Worm (Caenorhabditis elegans) whole organism, L2 larva: ENCODE results near the gene nhr-281.

ENCODE experiments used
- C34F6.9 ChIP-seq: fragments of 150-350 bp; optimal IDR thresholded peaks from 2 replicates; lab custom pipeline; 2014; ENCODE audit warnings: missing biosample characterization, missing genetic modification characterization
- F13H6.1 ChIP-seq: sonication (generic microtip); optimal IDR thresholded peaks from 2 replicates; lab custom pipeline; 2016; ENCODE audit warnings: missing genetic modification characterization, missing compliant biosample characterization
- R02D3.7 ChIP-seq: fragments of 150-350 bp; optimal IDR thresholded peaks from 2 replicates; lab custom pipeline; 2014; ENCODE audit warnings: missing biosample characterization, missing genetic modification characterization
- Y55F3AM.14 ChIP-seq: fragments of 200-800 bp; sonication (Bioruptor generic); optimal IDR thresholded peaks from 2 replicates; lab custom pipeline; 2018; ENCODE audit warnings: mild to moderate bottlenecking, missing genetic modification characterization, missing compliant biosample characterization
- ZK546.5 ChIP-seq: sonication (generic microtip); optimal IDR thresholded peaks from 2 replicates; lab custom pipeline; 2017; ENCODE audit warnings: missing biosample characterization, missing genetic modification characterization
- alr-1 ChIP-seq: fragments of 150-350 bp; optimal IDR thresholded peaks from 2 replicates; lab custom pipeline; 2014; ENCODE audit warnings: missing biosample characterization, missing genetic modification characterization
- aly-2 ChIP-seq: fragments of 150-350 bp; optimal IDR thresholded peaks from 2 replicates; lab custom pipeline; 2014; ENCODE audit warnings: missing biosample characterization, missing genetic modification characterization
- ama-1 ChIP-seq: fragments of 150-350 bp; optimal IDR thresholded peaks from 2 replicates; lab custom pipeline; 2018; ENCODE audit warnings: inconsistent platforms
- blmp-1 ChIP-seq: sonication (generic microtip); optimal IDR thresholded peaks from 2 replicates; lab custom pipeline; 2017; ENCODE audit warnings: missing genetic modification characterization, mild to moderate bottlenecking, missing compliant biosample characterization, antibody characterized with exemption, moderate library complexity; ENCODE audit not compliant: insufficient read depth
- ceh-16 ChIP-seq: fragments of 150-350 bp; optimal IDR thresholded peaks from 2 replicates; lab custom pipeline; 2014; ENCODE audit warnings: missing biosample characterization, missing genetic modification characterization
- ceh-82 ChIP-seq: fragments of 150-350 bp; optimal IDR thresholded peaks from 2 replicates; lab custom pipeline; 2014; ENCODE audit warnings: missing biosample characterization, missing genetic modification characterization
- crh-2 ChIP-seq: sonication (generic microtip); optimal IDR thresholded peaks from 2 replicates; lab custom pipeline; 2017; ENCODE audit warnings: missing biosample characterization, missing genetic modification characterization
- dmd-4 ChIP-seq: sonication (generic microtip); optimal IDR thresholded peaks from 2 replicates; lab custom pipeline; 2017; ENCODE audit warnings: missing biosample characterization, missing genetic modification characterization
- egl-27 ChIP-seq: sonication (generic microtip); optimal IDR thresholded peaks from 3 replicates; lab custom pipeline; 2017; ENCODE audit warnings: missing biosample characterization, missing genetic modification reagents, missing genetic modification characterization
- elt-1 ChIP-seq: fragments of 150-350 bp; optimal IDR thresholded peaks from 2 replicates; lab custom pipeline; 2014; ENCODE audit warnings: missing biosample characterization, missing genetic modification characterization
- elt-3 ChIP-seq: sonication (generic microtip); optimal IDR thresholded peaks from 2 replicates; lab custom pipeline; 2017; ENCODE audit warnings: missing biosample characterization, missing genetic modification characterization
- fos-1 ChIP-seq: fragments of 150-350 bp; optimal IDR thresholded peaks from 2 replicates; lab custom pipeline; 2014; ENCODE audit warnings: missing biosample characterization, missing genetic modification characterization
- gmeb-1 ChIP-seq: fragments of 150-350 bp; optimal IDR thresholded peaks from 2 replicates; lab custom pipeline; 2014; ENCODE audit warnings: missing biosample characterization, missing genetic modification characterization
- lin-11 ChIP-seq: fragments of 150-350 bp; sonication (generic microtip); optimal IDR thresholded peaks from 2 replicates; lab custom pipeline; 2014; ENCODE audit warnings: missing biosample characterization, missing genetic modification characterization, inconsistent platforms, mixed read lengths
- lin-13 ChIP-seq: fragments of 150-350 bp; optimal IDR thresholded peaks from 2 replicates; lab custom pipeline; 2014; ENCODE audit warnings: missing biosample characterization, missing genetic modification reagents, missing genetic modification characterization
- lin-39 ChIP-seq: fragments of 150-350 bp; optimal IDR thresholded peaks from 2 replicates; lab custom pipeline; 2014; ENCODE audit warnings: missing biosample characterization, missing genetic modification reagents, missing genetic modification characterization
- lsy-2 ChIP-seq, 2 experiments: fragments of 150-350 bp in 1 of 2; sonication (generic microtip) in 1 of 2; optimal IDR thresholded peaks; 2 replicates each; lab custom pipeline; 2014 to 2017; ENCODE audit warnings: missing biosample characterization in 2 of 2, missing genetic modification characterization in 2 of 2
- mab-5 ChIP-seq: fragments of 150-350 bp; optimal IDR thresholded peaks from 2 replicates; lab custom pipeline; 2014; ENCODE audit warnings: missing biosample characterization, missing genetic modification characterization
- mbf-1 ChIP-seq: sonication (generic microtip); optimal IDR thresholded peaks from 2 replicates; lab custom pipeline; 2017; ENCODE audit warnings: missing biosample characterization, missing genetic modification characterization
- mdl-1 ChIP-seq, 2 experiments: fragments of 150-350 bp in 1 of 2; sonication (generic microtip) in 1 of 2; optimal IDR thresholded peaks; 2 replicates each; lab custom pipeline; 2017; ENCODE audit warnings: missing biosample characterization in 2 of 2, missing genetic modification characterization in 2 of 2
- nhr-10 ChIP-seq: sonication (generic microtip); optimal IDR thresholded peaks from 2 replicates; lab custom pipeline; 2017; ENCODE audit warnings: missing biosample characterization, missing genetic modification characterization
- nhr-11 ChIP-seq: fragments of 150-350 bp; optimal IDR thresholded peaks from 2 replicates; lab custom pipeline; 2014; ENCODE audit warnings: missing biosample characterization, missing genetic modification characterization
- nhr-12 ChIP-seq: fragments of 150-350 bp; optimal IDR thresholded peaks from 2 replicates; lab custom pipeline; 2014; ENCODE audit warnings: missing biosample characterization, missing genetic modification characterization
- nhr-129 ChIP-seq: fragments of 150-350 bp; optimal IDR thresholded peaks from 2 replicates; lab custom pipeline; 2014; ENCODE audit warnings: missing biosample characterization, missing genetic modification characterization
- nhr-21 ChIP-seq: fragments of 150-350 bp; optimal IDR thresholded peaks from 2 replicates; lab custom pipeline; 2014; ENCODE audit warnings: missing biosample characterization, missing genetic modification characterization
- nhr-23 ChIP-seq: fragments of 150-350 bp; optimal IDR thresholded peaks from 2 replicates; lab custom pipeline; 2014; ENCODE audit warnings: missing biosample characterization, missing genetic modification reagents, missing genetic modification characterization
- nhr-237 ChIP-seq: fragments of 150-350 bp; optimal IDR thresholded peaks from 2 replicates; lab custom pipeline; 2014; ENCODE audit warnings: missing biosample characterization, missing genetic modification characterization
- nhr-25 ChIP-seq: fragments of 150-350 bp; sonication (generic microtip); optimal IDR thresholded peaks from 3 replicates; lab custom pipeline; 2014; ENCODE audit warnings: missing biosample characterization, missing genetic modification characterization
- nhr-6 ChIP-seq: fragments of 150-350 bp; optimal IDR thresholded peaks from 2 replicates; lab custom pipeline; 2014; ENCODE audit warnings: missing biosample characterization, missing genetic modification characterization
- nhr-77 ChIP-seq: fragments of 150-350 bp; optimal IDR thresholded peaks from 2 replicates; lab custom pipeline; 2014; ENCODE audit warnings: missing biosample characterization, missing genetic modification characterization
- peb-1 ChIP-seq: fragments of 150-350 bp; optimal IDR thresholded peaks from 2 replicates; lab custom pipeline; 2014; ENCODE audit warnings: missing biosample characterization, missing genetic modification characterization
- sem-4 ChIP-seq: fragments of 150-350 bp; optimal IDR thresholded peaks from 2 replicates; lab custom pipeline; 2014; ENCODE audit warnings: missing biosample characterization, missing genetic modification reagents, missing genetic modification characterization
- skn-1 ChIP-seq: sonication (generic microtip); optimal IDR thresholded peaks from 2 replicates; lab custom pipeline; 2017; ENCODE audit warnings: missing biosample characterization, missing genetic modification characterization
- sma-3 ChIP-seq: sonication (generic microtip); optimal IDR thresholded peaks from 2 replicates; lab custom pipeline; 2016; ENCODE audit warnings: missing genetic modification reagents, missing genetic modification characterization, missing compliant biosample characterization
- sma-9 ChIP-seq, 2 experiments: fragments of 150-350 bp in 1 of 2; sonication (generic microtip) in 1 of 2; optimal IDR thresholded peaks; 2 replicates each; lab custom pipeline; 2014 to 2016; ENCODE audit warnings: missing genetic modification characterization in 2 of 2, mild to moderate bottlenecking in 1 of 2, missing biosample characterization in 1 of 2, missing compliant biosample characterization in 1 of 2, missing genetic modification reagents in 1 of 2, moderate library complexity in 1 of 2
- snpc-4 ChIP-seq: fragments of 150-350 bp; optimal IDR thresholded peaks from 2 replicates; lab custom pipeline; 2014; ENCODE audit warnings: missing biosample characterization, missing genetic modification characterization
- unc-39 ChIP-seq: fragments of 150-350 bp; optimal IDR thresholded peaks from 2 replicates; lab custom pipeline; 2014; ENCODE audit warnings: missing biosample characterization, missing genetic modification characterization
- unc-55 ChIP-seq: fragments of 150-350 bp; sonication (generic microtip); optimal IDR thresholded peaks from 3 replicates; lab custom pipeline; 2014; ENCODE audit warnings: missing biosample characterization, missing genetic modification reagents, missing genetic modification characterization
- unc-62 ChIP-seq: fragments of 150-350 bp; optimal IDR thresholded peaks from 2 replicates; lab custom pipeline; 2014; ENCODE audit warnings: missing biosample characterization, missing genetic modification reagents, missing genetic modification characterization
- zag-1 ChIP-seq: fragments of 150-350 bp; optimal IDR thresholded peaks from 2 replicates; lab custom pipeline; 2014; ENCODE audit warnings: missing biosample characterization, missing genetic modification characterization
- ztf-1 ChIP-seq: fragments of 200-800 bp; sonication (Bioruptor generic); conservative IDR thresholded peaks from 2 replicates; pipeline ENCODE4 v1.3.6; 2022; ENCODE audit warnings: missing genetic modification characterization, missing compliant biosample characterization
- ztf-11 ChIP-seq: sonication (generic microtip); optimal IDR thresholded peaks from 2 replicates; lab custom pipeline; 2017; ENCODE audit warnings: missing biosample characterization, missing genetic modification characterization
- ztf-4 ChIP-seq: fragments of 150-350 bp; optimal IDR thresholded peaks from 2 replicates; lab custom pipeline; 2014; ENCODE audit warnings: missing biosample characterization, missing genetic modification characterization

Gene nhr-281

ce11 chrX:14063830-14064229, 49.4 kb downstream of the nhr-281 start:
- TF ChIP-seq nhr-25 (tag; lab: Kevin White, UChicago) (peak; percentile 78), lin-39 (tag; lab: Kevin White, UChicago) (no peak), sem-4 (tag; lab: Kevin White, UChicago) (peak; percentile 79), elt-3 (tag; lab: Kevin White, UChicago) (no peak), unc-62 (peak; percentile 7), aly-2 (tag; lab: Kevin White, UChicago) (no peak), skn-1 (tag; lab: Kevin White, UChicago) (peak; percentile 45), lin-13 (GFP tag; lab: Kevin White, UChicago) (peak; percentile 86), elt-1 (tag; lab: Kevin White, UChicago) (no peak), blmp-1 (peak; percentile 5), ceh-16 (tag; lab: Kevin White, UChicago) (no peak), nhr-77 (tag; lab: Kevin White, UChicago) (peak; percentile 34), peb-1 (no peak), nhr-237 (tag; lab: Kevin White, UChicago) (peak; percentile 36), fos-1 (tag; lab: Kevin White, UChicago) (peak; percentile 91), alr-1 (tag; lab: Kevin White, UChicago) (no peak), ZK546.5 (tag; lab: Kevin White, UChicago) (no peak), nhr-10 (tag; lab: Kevin White, UChicago) (peak; percentile 8), unc-55 (GFP tag; lab: Kevin White, UChicago) (peak; percentile 95), ceh-82 (tag; lab: Kevin White, UChicago) (no peak), snpc-4 (tag; lab: Kevin White, UChicago) (peak; percentile 80), nhr-12 (tag; lab: Kevin White, UChicago) (no peak), nhr-21 (tag; lab: Kevin White, UChicago) (peak; percentile 83), lsy-2 (tag; optimal IDR thresholded peaks at IDR 0.05; lab: Kevin White, UChicago) (peak; percentile 79 to 86), C34F6.9 (tag; lab: Kevin White, UChicago) (peak; percentile 84), crh-2 (tag; lab: Kevin White, UChicago) (peak; percentile 90), nhr-11 (peak; percentile 57), unc-39 (tag; lab: Kevin White, UChicago) (no peak), dmd-4 (tag; lab: Kevin White, UChicago) (no peak), nhr-23 (tag; lab: Kevin White, UChicago) (no peak), ztf-11 (tag; lab: Kevin White, UChicago) (no peak), ztf-1 (no peak), F13H6.1 (tag; lab: Kevin White, UChicago) (peak; percentile 91), sma-9 (GFP tag; optimal IDR thresholded peaks at IDR 0.05; lab: Kevin White, UChicago) (peak; percentile 94), sma-9 (tag; optimal IDR thresholded peaks at IDR 0.05; lab: Kevin White, UChicago) (no peak), lin-11 (tag; lab: Kevin White, UChicago) (peak; percentile 64), R02D3.7 (tag; lab: Kevin White, UChicago) (peak; percentile 0), zag-1 (tag; lab: Kevin White, UChicago) (peak; percentile 81), sma-3 (peak; percentile 79), egl-27 (tag; lab: Kevin White, UChicago) (peak; percentile 83), mab-5 (tag; lab: Kevin White, UChicago) (peak; percentile 78), nhr-6 (tag; lab: Kevin White, UChicago) (peak; percentile 83), Y55F3AM.14 (GFP tag; lab: Kevin White, UChicago) (peak; percentile 81), mdl-1 (tag; optimal IDR thresholded peaks at IDR 0.05; lab: Kevin White, UChicago) (peak; percentile 25 to 77), nhr-129 (tag; lab: Kevin White, UChicago) (peak; percentile 99), gmeb-1 (tag; lab: Kevin White, UChicago) (peak; percentile 70), ztf-4 (tag; lab: Kevin White, UChicago) (peak; percentile 93), ama-1 (lab: Kevin White, UChicago) (peak; percentile 76), mbf-1 (tag; lab: Kevin White, UChicago) (no peak)
- TF ChIP-seq, all 48 proteins: peak for 32
